Worm (Caenorhabditis elegans) whole organism, L1 larva: ENCODE measurements around the gene cest-7.

Experiments
- aly-2 ChIP-seq: fragments of 150-350 bp; optimal IDR thresholded peaks from 2 replicates; lab custom pipeline; 2014; ENCODE audit warnings: missing biosample characterization, missing genetic modification characterization
- ces-1 ChIP-seq: fragments of 150-350 bp; optimal IDR thresholded peaks from 2 replicates; lab custom pipeline; 2014; ENCODE audit warnings: missing biosample characterization, missing genetic modification reagents, missing genetic modification characterization
- nhr-12 ChIP-seq: sonication (generic microtip); optimal IDR thresholded peaks from 2 replicates; lab custom pipeline; 2017; ENCODE audit warnings: missing biosample characterization, missing genetic modification characterization
- pag-3 ChIP-seq: sonication (generic microtip); optimal IDR thresholded peaks from 2 replicates; lab custom pipeline; 2017; ENCODE audit warnings: missing genetic modification characterization, mild to moderate bottlenecking, missing compliant biosample characterization, antibody characterized with exemption, borderline replicate concordance; ENCODE audit not compliant: insufficient read depth
- unc-62 ChIP-seq: fragments of 150-350 bp; optimal IDR thresholded peaks from 2 replicates; lab custom pipeline; 2014; ENCODE audit warnings: missing biosample characterization, missing genetic modification reagents, missing genetic modification characterization

DNA sequence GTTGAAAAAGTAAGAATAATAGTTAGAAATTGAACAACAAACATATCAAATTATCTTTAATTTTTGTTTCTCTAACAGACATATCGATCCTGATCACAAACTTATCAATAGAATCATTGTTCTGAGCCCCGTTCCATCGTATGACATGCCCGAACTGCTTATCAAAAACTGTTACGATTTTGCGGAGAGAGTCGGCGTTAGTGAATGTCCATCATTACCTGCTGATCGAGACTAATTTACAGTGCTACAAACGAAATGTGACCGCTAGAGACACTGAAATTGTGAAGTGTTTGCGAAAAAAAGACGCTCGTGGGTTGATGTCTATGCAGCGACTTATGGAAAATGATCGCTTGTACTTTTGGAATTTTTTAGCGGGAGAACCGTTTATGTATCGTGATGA is 13.2 kb downstream of the cest-7 start:
- no peak for TF ChIP-seq aly-2
- no peak for TF ChIP-seq nhr-12 (tag; lab: Kevin White, UChicago)
- TF ChIP-seq pag-3: no peak
- no peak for TF ChIP-seq ces-1 (GFP tag; lab: Kevin White, UChicago)
- TF ChIP-seq unc-62 (GFP tag; lab: Kevin White, UChicago): no peak
